Fruit fly (Drosophila melanogaster): Measurements from ENCODE around the gene CG14671.
A peak's percentile ranks its signal among the peaks of the same experiment; 100 is the strongest.

dm6 chr3R:5565623-5566022, 1.0 kb upstream of the CG14671 start:
- TF ChIP-seq sd (tag; optimal IDR thresholded peaks at IDR 0.05), result peak; percentile 78
- TF ChIP-seq Fer1 (GFP tag; optimal IDR thresholded peaks at IDR 0.05), result peak; percentile 82
- peak; percentile 94 for TF ChIP-seq GATAe (GFP tag; conservative IDR thresholded peaks at IDR 0.05)
- no peak for TF ChIP-seq psq (GFP tag; optimal IDR thresholded peaks at IDR 0.05)
- peak; percentile 21 for TF ChIP-seq twi (tag; optimal IDR thresholded peaks at IDR 0.05)
- TF ChIP-seq CTCF (GFP tag; optimal IDR thresholded peaks at IDR 0.05), result peak; percentile 14
- peak; percentile 40 for TF ChIP-seq slou (GFP tag; optimal IDR thresholded peaks at IDR 0.05)
- TF ChIP-seq rib (GFP tag; IDR thresholded peaks at IDR 0.05), result peak; percentile 79
- peak; percentile 82 for TF ChIP-seq CG3847 (GFP tag; IDR thresholded peaks at IDR 0.05)
- TF ChIP-seq zfh1 (GFP tag; IDR thresholded peaks at IDR 0.05), result peak; percentile 88
- peak; percentile 35 for TF ChIP-seq CG1647 (GFP tag; optimal IDR thresholded peaks at IDR 0.05)
- peak; percentile 91 for TF ChIP-seq Ada2b (GFP tag; IDR thresholded peaks at IDR 0.05)
- peak; percentile 83 for TF ChIP-seq ara (GFP tag; IDR thresholded peaks at IDR 0.05)
